Worm (Caenorhabditis elegans) whole organism, L4 larva: ENCODE results near the gene C09E10.3.

ENCODE experiments used
- F10B5.3 ChIP-seq: sonication (generic microtip); optimal IDR thresholded peaks from 2 replicates; lab custom pipeline; 2016; ENCODE audit warnings: mild to moderate bottlenecking, missing genetic modification characterization, missing compliant biosample characterization
- ama-1 ChIP-seq: fragments of 150-350 bp; optimal IDR thresholded peaks from 2 replicates; lab custom pipeline; 2014; ENCODE audit warnings: inconsistent platforms, mixed read lengths
- ces-1 ChIP-seq: fragments of 150-350 bp; sonication (generic microtip); optimal IDR thresholded peaks from 4 replicates; lab custom pipeline; 2014; ENCODE audit warnings: missing biosample characterization, missing genetic modification reagents, missing genetic modification characterization
- fkh-10 ChIP-seq: fragments of 150-350 bp; optimal IDR thresholded peaks from 2 replicates; lab custom pipeline; 2014; ENCODE audit warnings: missing biosample characterization, missing genetic modification reagents, missing genetic modification characterization
- lin-13 ChIP-seq: fragments of 150-350 bp; optimal IDR thresholded peaks from 2 replicates; lab custom pipeline; 2014; ENCODE audit warnings: missing biosample characterization, missing genetic modification reagents, missing genetic modification characterization
- set-16 ChIP-seq: fragments of 200-800 bp; sonication (Bioruptor generic); IDR thresholded peaks from 2 replicates; pipeline ENCODE4 v1.3.6; 2022; ENCODE audit warnings: missing genetic modification reagents, missing genetic modification characterization, missing compliant biosample characterization
- skn-1 ChIP-seq: fragments of 150-350 bp; optimal IDR thresholded peaks from 2 replicates; lab custom pipeline; 2014; ENCODE audit warnings: missing biosample characterization, missing genetic modification characterization
- unc-62 ChIP-seq, 3 experiments: fragments of 150-350 bp in 1 of 3; sonication (generic microtip); optimal IDR thresholded peaks in 2 of 3; peaks in 1 of 3; 1 replicate in 1 of 3; 2 replicates in 2 of 3; lab custom pipeline; 2014 to 2017; ENCODE audit warnings: missing biosample characterization in 3 of 3, missing genetic modification characterization in 3 of 3, missing genetic modification reagents in 3 of 3, missing genotype in 1 of 3

ce11 chrX:1038347-1038746, 47.2 kb upstream of the C09E10.3 start, which contains the start of gene F55A4.7:
- TF ChIP-seq fkh-10 (GFP tag; lab: Kevin White, UChicago), result no peak
- TF ChIP-seq ama-1 (lab: Kevin White, UChicago), result no peak
- TF ChIP-seq set-16 (GFP tag; lab: Robert Waterston, UW), result no peak
- no peak for TF ChIP-seq ces-1 (GFP tag; lab: Kevin White, UChicago)
- TF ChIP-seq unc-62 (GFP tag; optimal IDR thresholded peaks at IDR 0.05 in 1 of 2; lab: Kevin White, UChicago), result no peak
- TF ChIP-seq unc-62 (tag; optimal IDR thresholded peaks at IDR 0.05; lab: Kevin White, UChicago), result no peak
- TF ChIP-seq lin-13 (GFP tag; lab: Kevin White, UChicago), result no peak
- no peak for TF ChIP-seq F10B5.3
- no peak for TF ChIP-seq skn-1 (tag; lab: Kevin White, UChicago)
